Worm (Caenorhabditis elegans): Measurements from ENCODE around the gene emb-5.

- TF ChIP-seq unc-39 (tag; optimal IDR thresholded peaks at IDR 0.05) (no peak), nhr-76 (tag; optimal IDR thresholded peaks at IDR 0.05) (no peak), hlh-1 (tag; optimal IDR thresholded peaks at IDR 0.05) (no peak), nhr-237 (tag; optimal IDR thresholded peaks at IDR 0.05) (no peak), unc-62 (GFP tag; optimal IDR thresholded peaks at IDR 0.05) (no peak), lsy-2 (tag; optimal IDR thresholded peaks at IDR 0.05) (no peak), lin-13 (tag; optimal IDR thresholded peaks at IDR 0.05) (no peak)
These were observed 49.0 kb downstream of the emb-5 start, which contains the start of gene T23F11.11 for ce11 chrIII:4671491-4671890.
